Worm (Caenorhabditis elegans) whole organism, late embryonic: ENCODE measurements around the gene lin-29.

Experiments
- ceh-9 ChIP-seq: sonication (generic microtip); optimal IDR thresholded peaks from 2 replicates; lab custom pipeline; 2016; ENCODE audit warnings: mild to moderate bottlenecking, missing genetic modification characterization, inconsistent platforms, missing compliant biosample characterization
- sox-4 ChIP-seq: sonication (generic microtip); optimal IDR thresholded peaks from 2 replicates; lab custom pipeline; 2017; ENCODE audit warnings: mild to moderate bottlenecking, missing genetic modification characterization, inconsistent platforms, missing compliant biosample characterization

- TF ChIP-seq ceh-9 (tag; lab: Kevin White, UChicago) (no peak), sox-4 (tag; lab: Kevin White, UChicago) (no peak)
These were observed 17.6 kb downstream of the lin-29 start for ce11 chrII:11917530-11917952.
